Worm (Caenorhabditis elegans) whole organism, dauer: ENCODE data around the gene R10E9.4.

Experiments
- unc-62 ChIP-seq: sonication (generic microtip); optimal IDR thresholded peaks from 2 replicates; lab custom pipeline; 2017; ENCODE audit warnings: missing biosample characterization, missing genetic modification reagents, missing genetic modification characterization

R10E9.4 gene

ce11 chrIII:3957850-3958249 lies 14.7 kb downstream of the R10E9.4 start:
- no peak for TF ChIP-seq unc-62 (GFP tag; lab: Kevin White, UChicago)

DNA sequence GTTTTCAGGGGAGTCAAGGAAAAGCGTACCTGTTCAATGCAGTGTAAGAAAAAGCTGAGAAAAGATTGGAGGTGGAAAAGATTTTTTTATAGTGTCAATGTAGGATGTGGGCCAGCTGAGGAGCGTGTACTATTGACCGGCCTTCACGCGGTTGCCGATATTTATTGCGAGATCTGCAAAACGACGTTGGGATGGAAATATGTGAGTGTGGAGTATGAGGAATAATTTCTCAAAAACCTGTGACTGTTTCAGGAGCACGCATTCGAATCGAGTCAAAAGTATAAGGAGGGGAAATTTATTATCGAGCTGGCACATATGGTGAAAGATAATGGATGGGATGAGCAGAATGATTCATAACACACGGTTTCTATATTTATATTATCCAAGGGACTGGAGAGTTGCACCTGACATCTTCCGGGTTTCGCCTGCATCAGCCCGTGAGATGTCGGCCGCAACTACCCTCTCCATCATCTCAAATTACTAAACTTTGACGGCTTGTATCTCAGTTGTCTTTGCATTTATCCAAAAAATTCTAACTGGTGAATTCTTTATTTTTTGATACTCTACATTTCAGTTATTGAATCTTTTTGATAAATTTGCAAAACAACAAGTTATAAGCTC lies 15.4 kb downstream of the R10E9.4 start:
- TF ChIP-seq unc-62 (GFP tag; lab: Kevin White, UChicago): no peak

- no peak for TF ChIP-seq unc-62 (GFP tag; lab: Kevin White, UChicago)
Measured at ce11 chrIII:3956293-3956692, 16.3 kb downstream of the R10E9.4 start, which contains the start of gene F37A8.5. TSS of gene F37A8.5 (plus strand) at chrIII:3956624.

- TF ChIP-seq unc-62 (GFP tag; lab: Kevin White, UChicago): no peak
Measured at ce11 chrIII:3955674-3956073, 16.9 kb downstream of the R10E9.4 start.

DNA sequence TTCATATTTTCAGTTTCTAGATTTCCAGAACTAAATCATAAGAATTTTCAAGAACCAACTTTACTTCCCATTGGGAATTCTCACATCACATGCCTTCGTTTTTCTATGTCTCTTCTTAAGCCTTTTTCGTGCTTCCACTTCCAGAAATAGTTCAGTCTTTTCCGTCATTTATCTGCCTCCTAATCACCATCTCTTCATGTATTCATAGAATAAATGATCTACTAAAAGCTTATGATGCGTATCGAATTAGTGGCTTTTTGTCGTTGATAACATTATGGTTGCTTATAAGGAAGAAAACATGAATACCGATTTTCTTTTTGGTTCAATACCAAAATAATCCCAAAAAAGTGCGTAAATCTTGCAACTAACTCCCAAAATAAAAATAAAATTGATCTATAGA lies 17.8 kb downstream of the R10E9.4 start:
- TF ChIP-seq unc-62 (GFP tag; lab: Kevin White, UChicago): no peak

ce11 chrIII:3954220-3954619 lies 18.4 kb downstream of the R10E9.4 start:
- TF ChIP-seq unc-62 (GFP tag; lab: Kevin White, UChicago): no peak

DNA sequence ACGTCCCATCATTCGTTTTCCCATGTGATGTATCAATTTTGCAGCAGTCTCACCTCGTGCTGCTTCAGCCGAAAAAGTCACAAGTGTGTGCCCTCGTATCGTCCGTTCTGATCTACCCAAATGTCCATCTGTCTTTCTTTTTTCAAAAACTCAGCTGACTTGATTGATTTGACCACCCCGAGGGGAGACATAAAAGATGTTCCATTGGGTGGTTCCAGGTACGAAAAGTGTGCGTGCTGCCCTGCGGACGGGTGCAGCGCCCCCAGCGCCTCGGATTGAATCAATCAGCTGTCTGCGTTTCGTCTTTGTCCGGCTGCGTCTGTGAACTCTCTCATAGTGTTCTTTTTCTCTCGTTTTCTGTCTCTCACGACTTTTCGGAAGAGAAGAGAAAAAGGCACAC lies 19.4 kb downstream of the R10E9.4 start:
- no peak for TF ChIP-seq unc-62 (GFP tag; lab: Kevin White, UChicago)

ce11 chrIII:3952058-3952457 lies 20.5 kb downstream of the R10E9.4 start:
- TF ChIP-seq unc-62 (GFP tag; lab: Kevin White, UChicago): no peak

ce11 chrIII:3935808-3936207 lies 36.8 kb downstream of the R10E9.4 start, which contains the start of gene npl-10:
TSS of gene npl-10 (minus strand) at chrIII:3935908.
- no peak for TF ChIP-seq unc-62 (GFP tag; lab: Kevin White, UChicago)

DNA sequence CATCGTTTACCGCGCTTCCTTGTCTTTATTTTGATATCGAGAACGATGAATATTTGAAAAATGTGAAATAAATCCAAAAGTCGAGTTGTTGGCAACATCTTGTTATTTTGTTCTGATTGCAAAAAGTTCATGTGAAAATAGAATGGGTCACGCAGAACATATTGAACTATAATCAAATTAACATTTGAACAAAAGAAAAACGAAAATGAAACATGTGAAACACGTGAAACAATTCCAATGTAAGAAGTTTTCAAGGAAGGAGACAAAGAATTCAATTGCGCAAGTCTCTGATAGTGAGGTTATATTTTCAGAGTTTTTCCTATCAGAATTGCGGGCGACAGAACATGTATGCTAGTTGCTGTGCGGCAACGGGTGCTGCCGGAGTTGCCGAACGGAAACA lies 41.2 kb downstream of the R10E9.4 start, which contains the start of gene F37A8.2:
TSS of gene F37A8.2 (minus strand) at position 101 of the 400 bp plus-strand sequence.
- no peak for TF ChIP-seq unc-62 (GFP tag; lab: Kevin White, UChicago)

ce11 chrIII:3928136-3928535 lies 44.5 kb downstream of the R10E9.4 start, which contains the start of gene F37A8.1:
TSS of gene F37A8.1 (plus strand) at chrIII:3928436.
- no peak for TF ChIP-seq unc-62 (GFP tag; lab: Kevin White, UChicago)

- TF ChIP-seq unc-62 (GFP tag; lab: Kevin White, UChicago): no peak
Measured at ce11 chrIII:3927450-3927849, 45.1 kb downstream of the R10E9.4 start.

- TF ChIP-seq unc-62 (GFP tag; lab: Kevin White, UChicago): no peak
Measured at ce11 chrIII:3926801-3927200, 45.8 kb downstream of the R10E9.4 start.

- TF ChIP-seq unc-62 (GFP tag; lab: Kevin White, UChicago): no peak
Measured at ce11 chrIII:3926116-3926515, 46.5 kb downstream of the R10E9.4 start, which contains the start of gene ZK1058.9. TSS of gene ZK1058.9 (minus strand) at chrIII:3926216.
